Fruit fly (Drosophila melanogaster) whole organism, embryonic: Measurements from ENCODE around the gene mRpL24.

ENCODE experiments used
- B-H2 ChIP-seq: fragments of 200-800 bp; sonication (Bioruptor generic); optimal IDR thresholded peaks from 2 replicates; lab custom pipeline; 2018; ENCODE audit warnings: missing biosample characterization, mild to moderate bottlenecking, missing genetic modification characterization
- CG1024 ChIP-seq: fragments of 200-800 bp; sonication (Bioruptor generic); IDR thresholded peaks from 2 replicates; pipeline ENCODE4 v1.3.6; 2022; ENCODE audit warnings: missing biosample characterization, missing genetic modification characterization
- CG10366 ChIP-seq: fragments of 200-800 bp; sonication (Bioruptor generic); IDR thresholded peaks from 2 replicates; pipeline ENCODE4 v1.3.6; 2022; ENCODE audit warnings: missing biosample characterization, missing genetic modification characterization
- CG11504 ChIP-seq: fragments of 200-800 bp; sonication (Bioruptor generic); optimal IDR thresholded peaks from 3 replicates; lab custom pipeline; 2019; ENCODE audit warnings: missing biosample characterization, mild to moderate bottlenecking, missing genetic modification characterization, moderate library complexity
- CG12155 ChIP-seq: fragments of 200-800 bp; sonication (Bioruptor generic); optimal IDR thresholded peaks from 3 replicates; lab custom pipeline; 2016; ENCODE audit warnings: missing biosample characterization, missing genetic modification characterization
- CG15601 ChIP-seq: fragments of 200-800 bp; sonication (Bioruptor generic); optimal IDR thresholded peaks from 3 replicates; lab custom pipeline; 2019; ENCODE audit warnings: missing biosample characterization, mild to moderate bottlenecking, missing genetic modification characterization, moderate library complexity
- CG17802 ChIP-seq: fragments of 200-800 bp; sonication (Bioruptor generic); optimal IDR thresholded peaks from 2 replicates; lab custom pipeline; 2018; ENCODE audit warnings: missing biosample characterization, mild to moderate bottlenecking, missing genetic modification characterization, moderate library complexity
- CG17912 ChIP-seq: fragments of 200-800 bp; sonication (Bioruptor generic); optimal IDR thresholded peaks from 2 replicates; lab custom pipeline; 2018; ENCODE audit warnings: missing biosample characterization, mild to moderate bottlenecking, missing genetic modification characterization
- CG1832 ChIP-seq: fragments of 200-800 bp; sonication (Bioruptor generic); optimal IDR thresholded peaks from 2 replicates; lab custom pipeline; 2017; ENCODE audit warnings: missing biosample characterization, mild to moderate bottlenecking, missing genetic modification characterization, inconsistent platforms
- CG2116 ChIP-seq: fragments of 200-800 bp; sonication (Bioruptor generic); optimal IDR thresholded peaks from 3 replicates; lab custom pipeline; 2018; ENCODE audit warnings: missing biosample characterization, mild to moderate bottlenecking, missing genetic modification characterization
- CG2678 ChIP-seq: fragments of 200-800 bp; sonication (Bioruptor generic); optimal IDR thresholded peaks from 3 replicates; lab custom pipeline; 2019; ENCODE audit warnings: missing biosample characterization, mild to moderate bottlenecking, missing genetic modification characterization, moderate library complexity
- CG4707 ChIP-seq: fragments of 200-800 bp; sonication (Bioruptor generic); optimal IDR thresholded peaks from 2 replicates; lab custom pipeline; 2018; ENCODE audit warnings: missing biosample characterization, mild to moderate bottlenecking, missing genetic modification characterization, moderate library complexity
- CG4730 ChIP-seq: fragments of 200-800 bp; sonication (Bioruptor generic); IDR thresholded peaks from 2 replicates; pipeline ENCODE4 v1.3.6; 2022; ENCODE audit warnings: missing biosample characterization, missing genetic modification characterization
- CG4854 ChIP-seq: fragments of 200-800 bp; sonication (Bioruptor generic); optimal IDR thresholded peaks from 2 replicates; lab custom pipeline; 2016; ENCODE audit warnings: missing biosample characterization, missing genetic modification characterization, inconsistent platforms
- CG7987 ChIP-seq: fragments of 200-800 bp; sonication (Bioruptor generic); optimal IDR thresholded peaks from 2 replicates; lab custom pipeline; 2018; ENCODE audit warnings: missing biosample characterization, mild to moderate bottlenecking, missing genetic modification characterization, moderate library complexity
- CG8089 ChIP-seq: fragments of 200-800 bp; sonication (Bioruptor generic); optimal IDR thresholded peaks from 3 replicates; lab custom pipeline; 2016; ENCODE audit warnings: missing biosample characterization, missing genetic modification characterization
- Dbx ChIP-seq: fragments of 200-800 bp; sonication (Bioruptor generic); IDR thresholded peaks from 3 replicates; pipeline ENCODE4 v1.3.6; 2022; ENCODE audit warnings: missing biosample characterization, missing genetic modification characterization
- Dfd ChIP-seq, 2 experiments: fragments of >200 bp; optimal IDR thresholded peaks; 2 replicates each; lab custom pipeline; 2017; ENCODE audit warnings: missing biosample characterization in 2 of 2, missing genetic modification characterization in 2 of 2
- Dip2 ChIP-seq: fragments of 200-800 bp; sonication (Bioruptor generic); IDR thresholded peaks from 2 replicates; pipeline ENCODE4 v1.3.6; 2022; ENCODE audit warnings: missing biosample characterization, missing genetic modification characterization
- Dll ChIP-seq: fragments of 200-800 bp; sonication (Bioruptor generic); IDR thresholded peaks from 4 replicates; pipeline ENCODE4 v1.3.6; 2022; ENCODE audit warnings: missing biosample characterization, missing genetic modification characterization; ENCODE audit not compliant: partially characterized antibody
- Drgx ChIP-seq: fragments of 200-800 bp; sonication (Bioruptor generic); IDR thresholded peaks from 2 replicates; pipeline ENCODE4 v1.3.6; 2022; ENCODE audit warnings: missing biosample characterization, missing genetic modification characterization
- Hr51 ChIP-seq, 2 experiments: fragments of 200-800 bp; sonication (Bioruptor generic); optimal IDR thresholded peaks; 2 replicates in 1 of 2; 3 replicates in 1 of 2; lab custom pipeline; 2016 to 2018; ENCODE audit warnings: missing biosample characterization in 2 of 2, missing genetic modification characterization in 2 of 2, mild to moderate bottlenecking in 1 of 2, moderate library complexity in 1 of 2
- Myb ChIP-seq: fragments of 200-800 bp; sonication (Bioruptor generic); optimal IDR thresholded peaks from 2 replicates; lab custom pipeline; 2016; ENCODE audit warnings: missing biosample characterization, missing genetic modification characterization
- Scr ChIP-seq: fragments of 200-800 bp; sonication (Bioruptor generic); IDR thresholded peaks from 2 replicates; pipeline ENCODE4 v1.3.6; 2022; ENCODE audit warnings: missing biosample characterization, missing genetic modification characterization; ENCODE audit not compliant: partially characterized antibody
- Spps ChIP-seq: fragments of 200-800 bp; sonication (Bioruptor generic); optimal IDR thresholded peaks from 2 replicates; lab custom pipeline; 2018; ENCODE audit warnings: missing biosample characterization, mild to moderate bottlenecking, missing genetic modification characterization
- Ssrp ChIP-seq: fragments of 200-800 bp; sonication (Bioruptor generic); optimal IDR thresholded peaks from 2 replicates; lab custom pipeline; 2018; ENCODE audit warnings: missing biosample characterization, mild to moderate bottlenecking, missing genetic modification characterization, moderate library complexity
- Stat92E ChIP-seq, 3 experiments: fragments of >200 bp in 2 of 3; fragments of 200-800 bp in 1 of 3; sonication (Bioruptor generic) in 1 of 3; optimal IDR thresholded peaks; 2 replicates each; lab custom pipeline; 2017 to 2019; ENCODE audit warnings: missing biosample characterization in 3 of 3, missing genetic modification characterization in 3 of 3, mild to moderate bottlenecking in 1 of 3, moderate library complexity in 1 of 3
- TFAM ChIP-seq: fragments of 200-800 bp; sonication (Bioruptor generic); optimal IDR thresholded peaks from 2 replicates; lab custom pipeline; 2017; ENCODE audit warnings: missing biosample characterization, missing genetic modification characterization, inconsistent platforms
- ato ChIP-seq: fragments of 200-800 bp; sonication (Bioruptor generic); IDR thresholded peaks from 2 replicates; pipeline ENCODE4 v1.3.6; 2022; ENCODE audit warnings: missing biosample characterization, missing genetic modification characterization; ENCODE audit not compliant: partially characterized antibody
- bowl ChIP-seq: fragments of 200-800 bp; sonication (Bioruptor generic); IDR thresholded peaks from 2 replicates; pipeline ENCODE4 v1.3.6; 2022; ENCODE audit warnings: missing biosample characterization, missing genetic modification characterization
- cas ChIP-seq: fragments of 200-800 bp; sonication (Bioruptor generic); IDR thresholded peaks from 2 replicates; pipeline ENCODE4 v1.3.6; 2022; ENCODE audit warnings: missing biosample characterization, missing genetic modification characterization
- cg ChIP-seq: fragments of 200-800 bp; sonication (Bioruptor generic); optimal IDR thresholded peaks from 3 replicates; lab custom pipeline; 2019; ENCODE audit warnings: missing biosample characterization, mild to moderate bottlenecking, missing genetic modification characterization, moderate library complexity
- chinmo ChIP-seq: fragments of 200-800 bp; sonication (Bioruptor generic); IDR thresholded peaks from 4 replicates; pipeline ENCODE4 v1.3.6; 2022; ENCODE audit warnings: missing biosample characterization, missing genetic modification characterization; ENCODE audit not compliant: partially characterized antibody
- dati ChIP-seq: fragments of 200-800 bp; sonication (Bioruptor generic); IDR thresholded peaks from 2 replicates; pipeline ENCODE4 v1.3.6; 2022; ENCODE audit warnings: missing biosample characterization, missing genetic modification characterization
- fd102C ChIP-seq: fragments of 200-800 bp; sonication (Bioruptor generic); optimal IDR thresholded peaks from 2 replicates; lab custom pipeline; 2018; ENCODE audit warnings: missing biosample characterization, mild to moderate bottlenecking, missing genetic modification characterization, moderate library complexity
- gro ChIP-seq: fragments of 200-800 bp; sonication (Bioruptor generic); optimal IDR thresholded peaks from 2 replicates; lab custom pipeline; 2016; ENCODE audit warnings: missing biosample characterization, missing genetic modification characterization
- ham ChIP-seq: fragments of 200-800 bp; sonication (Bioruptor generic); IDR thresholded peaks from 2 replicates; pipeline ENCODE4 v1.3.6; 2022; ENCODE audit warnings: missing biosample characterization, missing genetic modification characterization
- her ChIP-seq: fragments of 200-800 bp; sonication (Bioruptor generic); optimal IDR thresholded peaks from 2 replicates; lab custom pipeline; 2016; ENCODE audit warnings: missing biosample characterization, missing genetic modification characterization
- hkb ChIP-seq, 2 experiments: fragments of 200-800 bp in 1 of 2; fragments of >200 bp in 1 of 2; sonication (Bioruptor generic) in 1 of 2; IDR thresholded peaks in 1 of 2; optimal IDR thresholded peaks in 1 of 2; 2 replicates each; pipeline versions ENCODE4 v1.3.6 to Lab custom; 2017 to 2022; ENCODE audit warnings: missing biosample characterization in 1 of 2, missing genetic modification characterization in 1 of 2
- hth ChIP-seq: fragments of >200 bp; optimal IDR thresholded peaks from 2 replicates; lab custom pipeline; 2017; ENCODE audit warnings: inconsistent platforms
- ken ChIP-seq: fragments of 200-800 bp; sonication (Bioruptor generic); IDR thresholded peaks from 3 replicates; pipeline ENCODE4 v1.3.6; 2022; ENCODE audit warnings: missing biosample characterization, missing genetic modification characterization
- repo ChIP-seq: fragments of 200-800 bp; sonication (Bioruptor generic); optimal IDR thresholded peaks from 2 replicates; lab custom pipeline; 2016; ENCODE audit warnings: missing biosample characterization, missing genetic modification characterization
- scrt ChIP-seq: fragments of 200-800 bp; sonication (Bioruptor generic); optimal IDR thresholded peaks from 2 replicates; lab custom pipeline; 2018; ENCODE audit warnings: missing biosample characterization, mild to moderate bottlenecking, missing genetic modification characterization, moderate library complexity
- sens ChIP-seq: fragments of 200-800 bp; sonication (Bioruptor generic); peaks from one replicate; lab custom pipeline; 2016; ENCODE audit warnings: missing biosample characterization, missing genetic modification characterization
- seq ChIP-seq: fragments of 200-800 bp; sonication (Bioruptor generic); IDR thresholded peaks from 2 replicates; pipeline ENCODE4 v1.3.6; 2022; ENCODE audit warnings: missing biosample characterization, missing genetic modification characterization
- sim ChIP-seq: fragments of 200-800 bp; sonication (Bioruptor generic); IDR thresholded peaks from 2 replicates; pipeline ENCODE4 v1.3.6; 2022; ENCODE audit warnings: missing biosample characterization, missing genetic modification characterization
- so ChIP-seq: fragments of 200-800 bp; sonication (Bioruptor generic); IDR thresholded peaks from 3 replicates; pipeline ENCODE4 v1.3.6; 2022; ENCODE audit warnings: missing biosample characterization, missing genetic modification characterization
- sob ChIP-seq: fragments of 200-800 bp; sonication (Bioruptor generic); IDR thresholded peaks from 2 replicates; pipeline ENCODE4 v1.3.6; 2022; ENCODE audit warnings: missing biosample characterization, missing genetic modification characterization
- tio ChIP-seq: fragments of 200-800 bp; sonication (Bioruptor generic); optimal IDR thresholded peaks from 2 replicates; lab custom pipeline; 2017; ENCODE audit warnings: missing biosample characterization, missing genetic modification characterization, inconsistent platforms
- wdn ChIP-seq: fragments of 200-800 bp; sonication (Bioruptor generic); IDR thresholded peaks from 2 replicates; pipeline ENCODE4 v1.3.6; 2022; ENCODE audit warnings: missing biosample characterization, missing genetic modification characterization

Gene mRpL24

dm6 chr2L:4945300-4945699 lies at the start of gene mRpL24, which contains the start of gene betaggt-I (continued):
- TF ChIP-seq TFAM (GFP tag; lab: Kevin White, UChicago) (peak; percentile 53), repo (GFP tag; lab: Kevin White, UChicago) (peak; percentile 12), CG2678 (peak; percentile 98), hkb (optimal IDR thresholded peaks at IDR 0.05; lab: Kevin White, UChicago) (no peak), hkb (GFP tag; IDR thresholded peaks at IDR 0.05; lab: Robert Waterston, UW) (peak; percentile 97), sob (peak; percentile 97), ham (GFP tag; lab: Robert Waterston, UW) (peak; percentile 88), CG1024 (peak; percentile 91), cg (GFP tag; lab: Kevin White, UChicago) (no peak), Dbx (GFP tag; lab: Robert Waterston, UW) (peak; percentile 96), CG4707 (peak; percentile 83), CG8089 (GFP tag; lab: Kevin White, UChicago) (peak; percentile 55), ken (GFP tag; lab: Robert Waterston, UW) (peak; percentile 97), cas (GFP tag; lab: Robert Waterston, UW) (peak; percentile 89), her (peak; percentile 40), Spps (peak; percentile 94), Dip2 (GFP tag; lab: Robert Waterston, UW) (peak; percentile 51; the same call in 1 of the 2 replicates), Drgx (GFP tag; lab: Robert Waterston, UW) (peak; percentile 96), CG12155 (GFP tag; lab: Kevin White, UChicago) (peak; percentile 94), bowl (GFP tag; lab: Robert Waterston, UW) (peak; percentile 89), hth (lab: Kevin White, UChicago) (no peak), Scr (GFP tag; lab: Robert Waterston, UW) (no peak; the same call in 1 of the 2 replicates), dati (peak; percentile 79), CG7987 (GFP tag; lab: Kevin White, UChicago) (peak; percentile 91), wdn (peak; percentile 94), seq (peak; percentile 95), CG1832 (GFP tag; lab: Kevin White, UChicago) (no peak), Dll (GFP tag; lab: Robert Waterston, UW) (0 out of 4 replicates have a peak, but pooled peaks have one; percentile 25), CG17912 (peak; percentile 90), Hr51 (GFP tag; optimal IDR thresholded peaks at IDR 0.05; lab: Kevin White, UChicago) (peak; percentile 85 to 97), chinmo (GFP tag; lab: Robert Waterston, UW) (no peak), CG15601 (tag; lab: Kevin White, UChicago) (peak; percentile 96), CG2116 (GFP tag; lab: Kevin White, UChicago) (peak; percentile 85), Dfd (GFP tag; optimal IDR thresholded peaks at IDR 0.05; lab: Kevin White, UChicago) (no peak), CG11504 (tag; lab: Kevin White, UChicago) (peak; percentile 95), Ssrp (tag; lab: Kevin White, UChicago) (peak; percentile 97), so (GFP tag; lab: Robert Waterston, UW) (peak; percentile 94), sens (peak; percentile 97), scrt (GFP tag; lab: Kevin White, UChicago) (peak; percentile 91), B-H2 (peak; percentile 96), CG10366 (GFP tag; lab: Robert Waterston, UW) (peak; percentile 97), fd102C (GFP tag; lab: Kevin White, UChicago) (peak; percentile 72), CG4730 (GFP tag; lab: Robert Waterston, UW) (peak; percentile 92), CG4854 (GFP tag; lab: Kevin White, UChicago) (peak; percentile 87), Myb (GFP tag; lab: Kevin White, UChicago) (peak; percentile 50), Stat92E (GFP tag; optimal IDR thresholded peaks at IDR 0.05; lab: Kevin White, UChicago) (peak in 1 of 3 experiments; percentile 85), gro (no peak), ato (no peak), tio (GFP tag; lab: Kevin White, UChicago) (peak; percentile 91), sim (GFP tag; lab: Robert Waterston, UW) (peak; percentile 92), CG17802 (peak; percentile 84)
